Worm (Caenorhabditis elegans) whole organism, late embryonic: ENCODE measurements around the gene srw-24.

Experiments
- C38D4.7 ChIP-seq: fragments of 200-800 bp; sonication (Bioruptor generic); optimal IDR thresholded peaks from 2 replicates; lab custom pipeline; 2018; ENCODE audit warnings: mild to moderate bottlenecking, missing genetic modification characterization, moderate library complexity, missing compliant biosample characterization
- F13H6.1 ChIP-seq: sonication (generic microtip); optimal IDR thresholded peaks from 2 replicates; lab custom pipeline; 2016; ENCODE audit warnings: missing genetic modification characterization, missing compliant biosample characterization
- T23F11.4 ChIP-seq: fragments of 200-800 bp; sonication (Bioruptor generic); optimal IDR thresholded peaks from 2 replicates; lab custom pipeline; 2018; ENCODE audit warnings: mild to moderate bottlenecking, missing genetic modification characterization, missing compliant biosample characterization
- Y22D7AL.16 ChIP-seq: sonication (generic microtip); optimal IDR thresholded peaks from 2 replicates; lab custom pipeline; 2016; ENCODE audit warnings: missing genetic modification characterization, missing compliant biosample characterization
- ceh-19 ChIP-seq: fragments of 200-800 bp; sonication (Bioruptor generic); optimal IDR thresholded peaks from 2 replicates; lab custom pipeline; 2018; ENCODE audit warnings: mild to moderate bottlenecking, missing genetic modification characterization, missing compliant biosample characterization
- ceh-22 ChIP-seq: sonication (generic microtip); optimal IDR thresholded peaks from 2 replicates; lab custom pipeline; 2017; ENCODE audit warnings: missing biosample characterization, missing genetic modification characterization
- ceh-24 ChIP-seq: sonication (generic microtip); optimal IDR thresholded peaks from 2 replicates; lab custom pipeline; 2016; ENCODE audit warnings: mild to moderate bottlenecking, missing genetic modification characterization, missing compliant biosample characterization
- ceh-31 ChIP-seq: sonication (generic microtip); optimal IDR thresholded peaks from 2 replicates; lab custom pipeline; 2016; ENCODE audit warnings: missing genetic modification characterization, missing compliant biosample characterization
- ceh-34 ChIP-seq: sonication (generic microtip); optimal IDR thresholded peaks from 2 replicates; lab custom pipeline; 2016; ENCODE audit warnings: mild to moderate bottlenecking, missing genetic modification characterization, missing compliant biosample characterization
- ceh-45 ChIP-seq: fragments of 200-800 bp; sonication (Bioruptor generic); IDR thresholded peaks from 2 replicates; pipeline ENCODE4 v1.3.6; 2022; ENCODE audit warnings: missing genetic modification reagents, missing genetic modification characterization, missing compliant biosample characterization
- ceh-48 ChIP-seq: sonication (generic microtip); optimal IDR thresholded peaks from 2 replicates; lab custom pipeline; 2016; ENCODE audit warnings: missing genetic modification characterization, inconsistent platforms, missing compliant biosample characterization
- ceh-9 ChIP-seq: sonication (generic microtip); optimal IDR thresholded peaks from 2 replicates; lab custom pipeline; 2016; ENCODE audit warnings: mild to moderate bottlenecking, missing genetic modification characterization, inconsistent platforms, missing compliant biosample characterization
- che-1 ChIP-seq: sonication (generic microtip); optimal IDR thresholded peaks from 2 replicates; lab custom pipeline; 2016; ENCODE audit warnings: mild to moderate bottlenecking, missing genetic modification characterization, missing compliant biosample characterization
- dmd-4 ChIP-seq: sonication (generic microtip); optimal IDR thresholded peaks from 2 replicates; lab custom pipeline; 2016; ENCODE audit warnings: borderline replicate concordance, missing genetic modification characterization, missing compliant biosample characterization
- dve-1 ChIP-seq: sonication (generic microtip); optimal IDR thresholded peaks from 2 replicates; lab custom pipeline; 2017; ENCODE audit warnings: antibody characterized with exemption, mild to moderate bottlenecking, missing genetic modification characterization, missing compliant biosample characterization
- elt-2 ChIP-seq: sonication (generic microtip); optimal IDR thresholded peaks from 2 replicates; lab custom pipeline; 2016; ENCODE audit warnings: missing genetic modification reagents, missing genetic modification characterization, missing compliant biosample characterization
- elt-4 ChIP-seq: sonication (generic microtip); optimal IDR thresholded peaks from 2 replicates; lab custom pipeline; 2016; ENCODE audit warnings: missing genetic modification characterization, missing compliant biosample characterization
- ets-4 ChIP-seq: sonication (generic microtip); optimal IDR thresholded peaks from 2 replicates; lab custom pipeline; 2016; ENCODE audit warnings: missing genetic modification characterization, missing compliant biosample characterization
- eyg-1 ChIP-seq: sonication (generic microtip); optimal IDR thresholded peaks from 2 replicates; lab custom pipeline; 2016; ENCODE audit warnings: missing genotype, missing genetic modification characterization, missing compliant biosample characterization
- fax-1 ChIP-seq: sonication (generic microtip); optimal IDR thresholded peaks from 2 replicates; lab custom pipeline; 2016; ENCODE audit warnings: missing genotype, missing genetic modification characterization, missing compliant biosample characterization
- gmeb-2 ChIP-seq: sonication (generic microtip); optimal IDR thresholded peaks from 2 replicates; lab custom pipeline; 2016; ENCODE audit warnings: missing genetic modification characterization, inconsistent platforms, missing compliant biosample characterization
- hlh-13 ChIP-seq: fragments of 200-800 bp; sonication (Bioruptor generic); optimal IDR thresholded peaks from 2 replicates; lab custom pipeline; 2018; ENCODE audit warnings: mild to moderate bottlenecking, missing genetic modification characterization, missing compliant biosample characterization
- hlh-6 ChIP-seq: sonication (generic microtip); optimal IDR thresholded peaks from 2 replicates; lab custom pipeline; 2016; ENCODE audit warnings: missing genotype, missing genetic modification characterization, missing compliant biosample characterization
- lim-6 ChIP-seq: sonication (generic microtip); optimal IDR thresholded peaks from 2 replicates; lab custom pipeline; 2016; ENCODE audit warnings: missing genetic modification characterization, missing compliant biosample characterization
- lin-11 ChIP-seq: fragments of 200-800 bp; sonication (Bioruptor generic); optimal IDR thresholded peaks from 2 replicates; lab custom pipeline; 2018; ENCODE audit warnings: mild to moderate bottlenecking, missing genetic modification characterization, missing compliant biosample characterization
- madf-2 ChIP-seq: sonication (generic microtip); optimal IDR thresholded peaks from 2 replicates; lab custom pipeline; 2017; ENCODE audit warnings: missing genetic modification characterization, missing compliant biosample characterization
- nfya-1 ChIP-seq: sonication (generic microtip); optimal IDR thresholded peaks from 2 replicates; lab custom pipeline; 2017; ENCODE audit warnings: missing genetic modification characterization, mild to moderate bottlenecking, missing compliant biosample characterization, antibody characterized with exemption, moderate library complexity
- npax-4 ChIP-seq: sonication (generic microtip); optimal IDR thresholded peaks from 2 replicates; lab custom pipeline; 2016; ENCODE audit warnings: missing genetic modification characterization, missing compliant biosample characterization
- odd-2 ChIP-seq: sonication (generic microtip); optimal IDR thresholded peaks from 2 replicates; lab custom pipeline; 2017; ENCODE audit warnings: antibody characterized with exemption, mild to moderate bottlenecking, missing genetic modification characterization, missing compliant biosample characterization
- pax-1 ChIP-seq: fragments of 150-350 bp; optimal IDR thresholded peaks from 2 replicates; lab custom pipeline; 2014; ENCODE audit warnings: missing biosample characterization, missing genetic modification characterization
- pqm-1 ChIP-seq: sonication (generic microtip); optimal IDR thresholded peaks from 2 replicates; lab custom pipeline; 2016; ENCODE audit warnings: missing genetic modification characterization, missing compliant biosample characterization
- sdc-2 ChIP-seq: sonication (generic microtip); optimal IDR thresholded peaks from 2 replicates; lab custom pipeline; 2016; ENCODE audit warnings: missing genotype, missing genetic modification characterization, missing compliant biosample characterization
- sox-2 ChIP-seq: fragments of 200-800 bp; sonication (Bioruptor generic); IDR thresholded peaks from 2 replicates; pipeline ENCODE4 v1.3.6; 2022; ENCODE audit warnings: missing genetic modification reagents, missing genetic modification characterization, missing compliant biosample characterization
- syd-9 ChIP-seq: sonication (generic microtip); optimal IDR thresholded peaks from 2 replicates; lab custom pipeline; 2016; ENCODE audit warnings: mild to moderate bottlenecking, missing genetic modification characterization, moderate library complexity, missing compliant biosample characterization
- tbx-2 ChIP-seq: sonication (generic microtip); optimal IDR thresholded peaks from 2 replicates; lab custom pipeline; 2016; ENCODE audit warnings: missing genetic modification characterization, missing compliant biosample characterization
- tbx-7 ChIP-seq: sonication (generic microtip); optimal IDR thresholded peaks from 2 replicates; lab custom pipeline; 2016; ENCODE audit warnings: missing genotype, missing genetic modification characterization, missing compliant biosample characterization
- ttx-3 ChIP-seq: sonication (generic microtip); optimal IDR thresholded peaks from 2 replicates; lab custom pipeline; 2016; ENCODE audit warnings: missing genetic modification reagents, missing genetic modification characterization, missing compliant biosample characterization
- unc-3 ChIP-seq, 2 experiments: fragments of 200-800 bp in 1 of 2; sonication (Bioruptor generic) in 1 of 2; sonication (generic microtip) in 1 of 2; conservative IDR thresholded peaks in 1 of 2; optimal IDR thresholded peaks in 1 of 2; 2 replicates each; pipeline versions ENCODE4 v1.3.6 to Lab custom; 2016 to 2022; ENCODE audit warnings: missing compliant biosample characterization in 2 of 2, missing genetic modification characterization in 2 of 2, missing genetic modification reagents in 1 of 2
- unc-42 ChIP-seq: sonication (generic microtip); optimal IDR thresholded peaks from 2 replicates; lab custom pipeline; 2016; ENCODE audit warnings: missing genotype, missing genetic modification characterization, missing compliant biosample characterization
- unc-55 ChIP-seq: sonication (generic microtip); optimal IDR thresholded peaks from 2 replicates; lab custom pipeline; 2017; ENCODE audit warnings: missing biosample characterization, missing genetic modification reagents, missing genetic modification characterization
- unc-86 ChIP-seq: sonication (generic microtip); optimal IDR thresholded peaks from 2 replicates; lab custom pipeline; 2016; ENCODE audit warnings: missing genetic modification characterization, missing compliant biosample characterization
- zip-5 ChIP-seq: sonication (generic microtip); optimal IDR thresholded peaks from 2 replicates; lab custom pipeline; 2016; ENCODE audit warnings: missing genetic modification characterization, missing compliant biosample characterization
- ztf-16 ChIP-seq: sonication (generic microtip); optimal IDR thresholded peaks from 2 replicates; lab custom pipeline; 2017; ENCODE audit warnings: missing genetic modification characterization, missing compliant biosample characterization

srw-24 gene

DNA sequence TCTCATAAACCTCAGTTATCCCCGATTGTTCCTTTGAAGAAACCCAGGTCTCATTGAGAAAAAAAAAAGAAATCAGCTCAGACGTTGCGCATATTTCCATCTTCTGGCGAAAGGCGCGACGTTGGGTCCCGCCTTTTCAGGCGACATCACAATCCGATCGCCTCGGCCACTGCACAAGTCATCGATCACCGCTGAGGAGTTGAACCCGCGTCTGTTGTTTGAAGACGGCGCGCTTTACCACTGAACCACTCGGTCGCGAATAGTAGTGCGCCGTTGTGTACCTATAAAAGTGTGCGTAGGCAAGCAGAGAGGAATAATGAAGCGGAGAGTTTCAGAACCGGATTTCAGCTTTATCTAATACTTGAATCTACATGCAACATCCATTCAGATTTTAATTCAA, 32.9 kb upstream of the srw-24 start, which contains the start of gene Y75B12B.11 (continued):
- TF ChIP-seq ceh-34 (tag; lab: Kevin White, UChicago) (peak; percentile 88), unc-3 (GFP tag; conservative IDR thresholded peaks at IDR 0.05; lab: Robert Waterston, UW) (peak; percentile 54; the same call in 1 of the 2 replicates), unc-3 (tag; optimal IDR thresholded peaks at IDR 0.05; lab: Kevin White, UChicago) (peak; percentile 71), nfya-1 (tag; lab: Kevin White, UChicago) (peak; percentile 70), ceh-48 (tag; lab: Kevin White, UChicago) (peak; percentile 74), zip-5 (tag; lab: Kevin White, UChicago) (peak; percentile 50), tbx-2 (tag; lab: Kevin White, UChicago) (peak; percentile 86), dve-1 (tag; lab: Kevin White, UChicago) (peak; percentile 87), ceh-19 (peak; percentile 93), dmd-4 (tag; lab: Kevin White, UChicago) (peak; percentile 86), elt-2 (tag; lab: Kevin White, UChicago) (peak; percentile 93), C38D4.7 (peak; percentile 86), pax-1 (no peak), hlh-6 (tag; lab: Kevin White, UChicago) (peak; percentile 92), odd-2 (no peak), tbx-7 (peak; percentile 59), ceh-24 (tag; lab: Kevin White, UChicago) (peak; percentile 84), lin-11 (tag; lab: Kevin White, UChicago) (peak; percentile 81), unc-55 (GFP tag; lab: Kevin White, UChicago) (peak; percentile 8), ets-4 (tag; lab: Kevin White, UChicago) (peak; percentile 69), lim-6 (tag; lab: Kevin White, UChicago) (peak; percentile 46), F13H6.1 (tag; lab: Kevin White, UChicago) (peak; percentile 81), ceh-31 (tag; lab: Kevin White, UChicago) (peak; percentile 75), ztf-16 (tag; lab: Kevin White, UChicago) (peak; percentile 84), ceh-9 (tag; lab: Kevin White, UChicago) (peak; percentile 68), unc-86 (peak; percentile 79), ceh-22 (tag; lab: Kevin White, UChicago) (no peak), fax-1 (peak; percentile 82), Y22D7AL.16 (tag; lab: Kevin White, UChicago) (peak; percentile 77), sdc-2 (tag; lab: Kevin White, UChicago) (peak; percentile 84), madf-2 (tag; lab: Kevin White, UChicago) (peak; percentile 85), unc-42 (no peak), che-1 (tag; lab: Kevin White, UChicago) (peak; percentile 90), eyg-1 (peak; percentile 87)

DNA sequence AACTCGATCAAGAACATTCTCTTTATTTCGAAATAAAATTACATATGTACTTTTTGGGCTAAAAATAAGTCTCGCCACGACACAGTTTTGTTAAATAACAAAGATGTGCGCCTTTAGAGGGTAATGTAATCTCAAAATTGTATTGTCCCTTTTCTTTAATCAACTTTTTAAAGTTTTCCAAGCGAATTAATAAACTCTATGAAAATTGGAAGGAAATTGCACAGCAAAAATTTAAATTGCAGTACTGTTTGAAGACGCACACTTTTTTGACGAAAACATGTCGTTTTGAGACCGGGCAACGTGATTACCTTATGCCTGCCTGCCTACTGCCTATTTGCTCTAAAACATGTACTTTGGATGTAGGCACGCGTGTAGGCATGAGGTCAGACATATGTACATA, 31.8 kb upstream of the srw-24 start:
- TF ChIP-seq unc-42: no peak
- TF ChIP-seq gmeb-2: no peak
- TF ChIP-seq T23F11.4 (GFP tag; lab: Kevin White, UChicago): no peak
- TF ChIP-seq npax-4 (tag; lab: Kevin White, UChicago): no peak
- no peak for TF ChIP-seq sox-2 (GFP tag; lab: Robert Waterston, UW)
- no peak for TF ChIP-seq unc-55 (GFP tag; lab: Kevin White, UChicago)
- TF ChIP-seq pqm-1 (tag; lab: Kevin White, UChicago): no peak
- no peak for TF ChIP-seq ceh-22 (tag; lab: Kevin White, UChicago)
- TF ChIP-seq syd-9 (tag; lab: Kevin White, UChicago): no peak
- no peak for TF ChIP-seq madf-2 (tag; lab: Kevin White, UChicago)
- no peak for TF ChIP-seq hlh-13 (GFP tag; lab: Kevin White, UChicago)
- no peak for TF ChIP-seq ttx-3 (tag; lab: Kevin White, UChicago)
- no peak for TF ChIP-seq ceh-45 (GFP tag; lab: Robert Waterston, UW)
- no peak for TF ChIP-seq eyg-1
- no peak for TF ChIP-seq dmd-4 (tag; lab: Kevin White, UChicago)
- no peak for TF ChIP-seq elt-4 (tag; lab: Kevin White, UChicago)
